Fruit fly (Drosophila melanogaster) ovary, adult (tissue): ENCODE results near the gene CG12481.

Experiments used
- CG17801 ChIP-seq: fragments of 200-800 bp; optimal IDR thresholded peaks from 2 replicates; lab custom pipeline; 2019; ENCODE audit warnings: missing biosample characterization, mild to moderate bottlenecking, missing genetic modification characterization, moderate library complexity; ENCODE audit not compliant: partially characterized antibody

Gene CG12481

DNA sequence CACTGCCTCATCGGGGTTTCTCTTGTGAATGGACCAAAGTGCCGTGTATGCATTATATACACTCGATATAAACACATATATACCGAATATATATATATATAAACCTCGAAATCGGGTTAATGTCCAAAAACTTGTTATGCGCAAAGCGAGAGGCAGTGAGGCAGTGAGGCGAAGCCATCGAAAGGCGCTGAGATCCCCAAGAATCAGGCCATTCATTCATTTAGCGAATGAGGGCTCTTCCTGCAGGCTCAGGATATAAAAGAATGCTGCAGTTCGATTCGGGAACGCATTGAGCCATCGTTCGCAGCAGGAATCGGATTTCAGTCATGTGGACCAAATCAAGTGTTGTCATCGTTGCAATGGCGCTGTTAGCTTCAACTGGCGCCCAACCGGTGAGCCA, at the start of gene CG12481:
Gene CG12481 (plus strand): TSS at position 301 of the 400 bp plus-strand sequence.
- no peak for TF ChIP-seq CG17801 (GFP tag; lab: Kevin White, UChicago)

DNA sequence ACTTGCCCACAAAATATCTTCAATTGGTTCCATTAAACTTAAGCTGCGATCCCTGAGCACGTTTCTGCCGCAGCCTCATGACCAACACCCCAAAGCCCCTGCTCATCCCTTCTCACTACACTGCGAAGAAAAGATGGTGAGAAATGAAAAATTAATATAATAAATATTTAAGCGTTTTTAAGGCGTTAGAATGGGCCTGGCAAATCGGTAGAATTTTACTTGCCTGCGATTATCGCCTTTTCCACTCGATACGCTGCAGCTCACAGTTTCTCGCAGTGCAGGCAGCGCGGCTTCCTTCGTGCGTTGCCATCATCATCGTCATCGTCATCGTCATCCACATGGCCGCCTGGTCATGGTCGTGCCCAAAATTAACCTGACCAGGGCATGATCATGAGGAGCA, 38.9 kb upstream of the CG12481 start:
- TF ChIP-seq CG17801 (GFP tag; lab: Kevin White, UChicago) = no peak

DNA sequence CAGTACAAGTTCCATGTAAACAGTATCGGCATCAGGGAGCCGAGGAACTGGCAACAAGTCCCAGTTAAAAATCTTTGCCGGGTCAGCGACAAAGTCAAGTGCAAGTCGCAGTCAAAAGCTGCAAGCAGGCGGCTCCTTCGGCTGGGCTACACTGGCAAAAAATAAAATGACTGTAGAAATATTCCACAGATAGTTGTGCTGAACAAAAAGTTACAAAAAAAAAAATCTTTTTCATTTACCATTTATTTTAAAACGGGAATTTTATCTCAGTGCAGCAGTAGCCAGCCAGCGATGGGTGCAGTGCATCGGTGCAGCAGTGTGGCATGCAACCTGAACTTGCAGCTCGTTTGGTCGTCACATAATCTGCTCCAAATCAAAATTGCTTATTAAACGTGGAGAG, 37.7 kb upstream of the CG12481 start:
- no peak for TF ChIP-seq CG17801 (GFP tag; lab: Kevin White, UChicago)

DNA sequence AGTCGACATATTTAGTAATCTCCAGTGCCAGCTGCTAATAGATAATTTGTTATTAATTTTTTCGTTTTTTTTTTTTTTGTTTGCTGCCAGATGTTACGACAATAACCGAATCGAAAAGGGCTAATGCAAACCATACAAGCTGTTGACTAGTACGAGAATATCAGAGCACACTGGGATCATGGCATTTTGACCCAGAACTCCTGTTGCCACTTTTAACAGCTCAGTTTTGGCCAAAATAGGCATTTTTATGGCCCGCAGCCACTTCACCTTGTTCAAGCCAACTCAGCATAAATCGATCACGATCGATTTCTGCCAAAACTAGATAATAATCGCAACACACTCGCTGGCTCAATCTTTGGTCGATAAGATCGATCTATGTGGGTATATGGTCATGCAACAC, 35.1 kb upstream of the CG12481 start, which contains the start of gene CG12479:
Gene CG12479 (minus strand): TSS at position 101 of the 400 bp plus-strand sequence.
- TF ChIP-seq CG17801 (GFP tag; lab: Kevin White, UChicago) = no peak

DNA sequence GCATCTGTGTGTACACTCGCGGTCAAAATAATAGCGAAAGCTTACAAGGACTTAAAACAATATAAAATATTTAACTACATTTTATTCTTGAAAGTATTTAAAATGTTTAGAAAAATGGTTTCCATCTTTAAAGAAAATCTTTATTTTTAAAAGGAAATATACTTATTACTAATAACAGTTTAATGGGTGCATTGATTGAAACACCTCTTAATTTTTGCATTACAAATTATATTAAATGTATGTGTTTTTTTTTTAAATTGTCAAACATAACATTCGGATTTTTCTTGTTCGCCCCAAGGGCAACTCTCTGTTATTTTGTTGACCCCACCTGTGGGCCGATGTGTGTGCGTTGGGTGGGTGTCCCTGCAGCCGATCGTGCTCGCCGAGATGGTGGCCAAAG, 33.4 kb upstream of the CG12481 start:
- no peak for TF ChIP-seq CG17801 (GFP tag; lab: Kevin White, UChicago)

DNA sequence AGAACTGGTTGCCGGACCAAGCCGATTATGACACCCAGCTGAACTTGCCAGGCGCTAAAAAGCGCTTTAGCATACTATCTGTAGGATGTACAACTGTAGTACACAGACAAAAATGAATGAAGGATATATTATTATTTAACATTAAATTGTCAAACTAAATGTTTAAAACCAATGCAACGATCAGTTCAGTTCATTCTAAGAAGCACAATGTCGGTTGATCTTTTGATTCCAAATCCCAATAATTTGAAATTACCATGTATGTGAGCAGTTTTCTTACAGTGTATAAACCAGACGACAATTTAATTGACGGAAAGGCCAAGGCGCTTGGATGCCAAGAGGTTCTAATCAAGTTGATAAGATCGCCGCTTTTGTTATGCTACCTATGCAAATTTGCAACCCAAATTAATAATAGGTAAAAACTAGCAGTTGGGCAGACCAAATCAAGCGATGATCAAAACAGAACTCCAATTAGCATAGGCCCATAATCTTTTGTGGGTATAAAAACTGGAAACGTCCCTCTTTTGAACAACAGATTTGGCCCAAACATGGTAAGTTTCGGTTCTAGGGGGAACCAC, 17.9 kb upstream of the CG12481 start, which contains the start of gene CG12480:
Gene CG12480 (plus strand): TSS at position 525 of the 575 bp plus-strand sequence.
- TF ChIP-seq CG17801 (GFP tag; lab: Kevin White, UChicago) = no peak

DNA sequence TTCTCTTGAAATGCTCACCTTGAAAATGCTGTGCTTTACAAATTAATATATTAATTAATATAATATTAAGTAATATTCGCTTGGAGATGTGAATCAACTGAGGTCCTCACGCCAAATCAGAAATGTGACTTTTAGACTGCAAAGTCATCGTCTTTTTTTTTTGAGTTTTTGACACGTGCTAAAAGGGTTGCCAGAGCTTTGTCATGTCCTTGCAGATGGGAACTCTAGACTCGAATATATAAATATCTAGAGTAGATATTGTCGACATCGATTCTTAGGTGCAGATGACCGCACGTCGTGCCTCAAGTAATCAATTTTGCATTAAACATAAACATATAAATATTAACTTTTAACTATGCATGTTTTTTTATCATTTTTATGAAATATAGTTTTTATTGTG, 14.5 kb upstream of the CG12481 start, which contains the start of gene betaNACtes1:
Gene betaNACtes1 (minus strand): TSS at position 101 of the 400 bp plus-strand sequence.
- TF ChIP-seq CG17801 (GFP tag; lab: Kevin White, UChicago) = no peak

DNA sequence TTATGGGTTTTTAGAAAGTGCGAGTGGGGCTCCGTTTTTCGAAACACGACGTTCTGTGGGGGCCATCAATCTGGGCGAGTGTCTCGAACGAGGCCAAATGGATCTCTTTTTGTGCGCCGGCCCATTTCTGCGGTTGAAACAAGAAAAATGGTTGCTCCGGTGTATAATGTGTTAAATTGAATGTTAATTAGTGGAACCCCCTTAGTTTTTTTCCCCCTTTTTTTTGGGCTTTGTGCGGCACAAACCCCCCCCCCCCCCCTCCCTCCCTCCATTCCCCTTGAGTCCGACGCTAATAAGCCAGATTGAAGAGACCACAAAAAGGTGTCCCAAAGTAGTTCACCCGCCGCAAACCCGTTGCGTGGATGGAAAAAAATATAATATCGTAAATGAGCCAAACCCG, 13.4 kb upstream of the CG12481 start:
- TF ChIP-seq CG17801 (GFP tag; lab: Kevin White, UChicago) = no peak

DNA sequence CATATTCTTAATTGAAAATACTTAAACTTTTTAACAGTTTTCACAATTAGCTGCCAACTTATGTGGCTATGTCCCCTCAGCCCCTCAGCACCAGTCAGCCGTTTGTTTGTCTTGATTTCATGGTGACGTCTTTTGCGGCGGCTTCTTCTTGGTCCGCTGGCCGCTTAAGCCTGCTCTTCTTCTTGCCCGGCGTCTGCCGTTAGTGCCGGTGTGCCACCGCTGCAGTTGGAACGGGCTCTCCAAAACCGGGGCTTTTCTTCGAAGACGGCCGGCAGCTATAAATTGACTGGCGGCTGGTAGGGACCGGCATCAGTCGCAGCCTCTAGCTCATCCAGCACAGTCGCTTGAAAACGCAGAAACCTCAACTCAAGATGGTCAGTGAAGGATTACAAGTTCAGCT, 12.6 kb upstream of the CG12481 start, which contains the start of gene CG1368:
Gene CG1368 (plus strand): TSS at position 301 of the 400 bp plus-strand sequence.
- TF ChIP-seq CG17801 (GFP tag; lab: Kevin White, UChicago) = no peak

DNA sequence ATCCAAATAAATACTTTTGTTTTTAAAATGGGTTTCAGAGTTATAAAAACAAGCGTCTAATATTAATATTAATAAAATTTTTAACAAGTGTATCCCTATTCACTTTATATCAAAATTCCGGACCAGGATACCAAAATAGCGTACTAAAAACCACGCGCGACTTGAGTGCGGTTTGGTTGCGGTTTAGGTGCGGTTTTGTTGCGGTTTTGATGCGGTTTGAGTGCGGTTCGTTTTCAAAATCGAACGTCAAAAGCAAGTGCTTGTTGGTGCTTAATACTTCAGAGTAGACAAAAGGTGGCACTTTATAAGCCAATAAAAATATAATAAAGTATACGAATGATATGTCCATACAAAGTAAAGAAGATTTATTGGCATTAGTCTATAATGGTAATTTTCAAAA, 11.4 kb upstream of the CG12481 start:
- no peak for TF ChIP-seq CG17801 (GFP tag; lab: Kevin White, UChicago)

DNA sequence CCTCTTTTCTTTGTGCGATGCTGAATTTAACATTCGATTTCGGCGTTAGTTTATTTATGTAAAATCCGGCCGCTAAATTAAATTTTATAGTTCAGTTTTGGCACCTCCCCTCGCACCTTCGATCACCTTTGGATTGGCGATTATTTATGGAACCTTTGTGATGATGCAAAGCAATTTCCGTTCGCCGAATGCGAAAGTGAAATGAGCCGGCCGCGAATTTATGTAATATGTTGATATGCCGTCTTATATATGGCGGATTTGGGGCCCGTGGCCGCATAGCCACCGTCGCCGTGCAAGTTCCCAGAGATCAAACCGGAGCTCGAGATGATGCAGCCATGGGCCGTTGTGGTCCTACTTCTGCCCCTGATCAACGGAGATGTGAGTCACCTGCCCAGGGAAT, 10.4 kb upstream of the CG12481 start, which contains the start of gene CG11581:
Gene CG11581 (plus strand): TSS at position 301 of the 400 bp plus-strand sequence.
- no peak for TF ChIP-seq CG17801 (GFP tag; lab: Kevin White, UChicago)

DNA sequence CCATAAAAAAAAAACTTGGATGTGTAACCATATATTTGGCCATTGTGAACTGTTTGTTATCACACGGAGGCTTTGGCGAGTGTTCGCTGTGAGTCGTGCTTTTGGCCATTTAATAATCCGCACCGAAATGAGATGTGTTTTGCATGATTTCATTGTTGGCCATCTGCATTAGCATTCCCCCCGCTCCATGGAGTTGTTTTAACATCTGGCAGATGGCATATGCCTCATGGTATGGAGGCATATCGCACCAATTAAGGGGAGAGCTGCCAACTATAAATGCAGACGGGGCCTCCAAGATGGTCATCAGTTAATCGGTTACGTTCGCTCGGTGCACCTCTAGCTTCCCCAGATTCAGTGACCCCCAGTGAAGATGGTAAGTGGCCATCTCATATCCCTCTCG, 6.3 kb upstream of the CG12481 start, which contains the start of gene CG11584:
Gene CG11584 (plus strand): TSS at position 301 of the 400 bp plus-strand sequence.
- no peak for TF ChIP-seq CG17801 (GFP tag; lab: Kevin White, UChicago)

DNA sequence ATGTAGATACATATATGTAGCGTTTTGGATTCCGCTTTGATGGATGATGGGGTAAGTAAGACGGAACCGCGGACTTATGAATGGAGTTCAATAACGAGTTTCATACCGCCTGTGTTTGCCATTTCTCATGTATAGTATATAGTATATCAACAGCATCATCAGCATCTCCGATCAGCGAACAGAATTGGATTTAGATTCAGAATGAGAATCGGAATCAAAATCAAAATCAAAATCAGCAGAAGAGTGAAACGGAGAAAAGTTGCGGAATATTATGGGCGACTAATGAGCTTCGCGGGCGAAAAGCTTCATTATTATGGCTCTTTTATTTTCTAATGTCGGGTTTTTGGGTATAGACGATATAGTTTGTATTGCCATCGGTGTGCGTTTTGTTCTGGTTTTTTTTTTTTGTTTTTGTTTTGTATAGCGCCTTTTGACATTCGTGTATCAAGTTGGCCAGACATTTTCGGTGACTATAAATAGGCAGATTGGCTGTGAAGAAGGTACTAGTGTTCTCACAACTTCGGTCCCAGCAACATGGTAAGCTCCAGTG, 2.9 kb upstream of the CG12481 start, which contains the start of gene CG32603:
Gene CG32603 (plus strand): TSS at position 500 of the 550 bp plus-strand sequence.
- TF ChIP-seq CG17801 (GFP tag; lab: Kevin White, UChicago) = no peak

DNA sequence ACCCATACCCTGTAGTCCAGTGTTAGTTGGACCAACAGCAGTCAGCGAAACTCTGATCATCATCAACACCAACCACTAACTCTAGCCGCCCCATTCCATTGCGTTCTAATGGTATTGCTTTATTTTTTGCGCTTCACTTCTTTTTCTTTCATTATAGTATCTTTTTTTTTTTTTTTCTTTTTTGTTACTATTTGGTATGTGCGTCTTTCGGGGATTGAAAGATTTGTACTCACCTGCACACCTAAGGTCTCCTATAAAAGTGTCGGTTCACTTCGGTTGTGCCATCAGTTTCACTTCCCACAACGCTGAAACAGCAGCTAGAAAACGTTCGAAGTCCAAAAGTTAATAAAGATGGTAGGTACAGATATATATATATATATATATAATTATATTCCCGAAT, 2.2 kb downstream of the CG12481 start, which contains the start of gene CG11585:
Gene CG11585 (plus strand): TSS at position 301 of the 400 bp plus-strand sequence.
- no peak for TF ChIP-seq CG17801 (GFP tag; lab: Kevin White, UChicago)

DNA sequence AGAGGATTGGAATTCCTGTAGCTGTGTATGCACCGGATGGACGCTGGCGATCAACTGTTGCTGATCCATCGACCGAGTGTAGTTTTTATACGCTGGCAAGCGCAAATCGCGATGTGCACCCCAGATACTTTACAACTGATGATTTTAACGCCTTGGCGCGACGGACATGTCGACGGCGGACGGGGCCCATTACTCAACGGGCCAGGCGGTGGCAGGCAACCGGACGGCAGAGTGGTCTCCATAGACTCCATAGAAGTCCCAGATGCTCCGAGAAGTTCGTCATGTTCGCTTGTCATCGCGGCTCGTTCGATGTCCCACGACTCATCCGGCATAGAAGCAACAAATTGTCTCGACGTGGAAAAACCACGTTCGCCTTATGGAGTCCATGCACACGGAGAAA, 4.9 kb downstream of the CG12481 start, which contains the start of gene CG13403:
Gene CG13403 (minus strand): TSS at position 101 of the 400 bp plus-strand sequence.
- no peak for TF ChIP-seq CG17801 (GFP tag; lab: Kevin White, UChicago)

DNA sequence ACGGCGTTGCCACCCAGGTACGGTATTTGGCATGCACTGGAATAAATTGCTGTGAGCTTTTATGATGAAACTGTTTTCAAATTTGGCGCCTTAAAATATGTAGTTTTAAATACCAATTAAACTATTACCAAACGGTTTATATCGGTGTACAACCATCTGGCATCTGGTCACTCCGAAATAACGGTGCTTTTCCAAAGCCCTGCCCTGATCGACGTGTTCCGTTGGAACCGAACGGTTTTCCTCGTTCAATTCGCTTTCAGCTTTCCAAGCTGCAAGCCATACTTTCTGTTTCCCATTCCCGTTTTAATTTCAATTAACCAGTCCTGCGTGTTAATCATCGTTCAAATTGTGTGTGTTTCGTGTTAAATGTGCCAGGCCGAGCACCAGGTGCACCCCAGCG, 6.0 kb downstream of the CG12481 start, which contains the start of gene yl:
Gene yl (plus strand): TSS at position 202 of the 400 bp plus-strand sequence.
- no peak for TF ChIP-seq CG17801 (GFP tag; lab: Kevin White, UChicago)
